Fruit fly (Drosophila melanogaster) whole organism, embryonic: ENCODE measurements around the gene CG10338.

Experiments
- CG10321 ChIP-seq: fragments of 200-800 bp; sonication (Bioruptor generic); IDR thresholded peaks from 2 replicates; pipeline ENCODE4 v1.3.6; 2022; ENCODE audit warnings: missing biosample characterization, missing genetic modification characterization
- CG6254 ChIP-seq: fragments of 200-800 bp; sonication (Bioruptor generic); optimal IDR thresholded peaks from 3 replicates; lab custom pipeline; 2017; ENCODE audit warnings: mild to moderate bottlenecking, missing biosample characterization, missing genetic modification reagents, missing genetic modification characterization
- E2f2 ChIP-seq: fragments of 200-800 bp; sonication (Bioruptor generic); IDR thresholded peaks from 2 replicates; pipeline ENCODE4 v1.3.6; 2022; ENCODE audit warnings: missing biosample characterization, missing genetic modification characterization
- Eip74EF ChIP-seq, 2 experiments: fragments of 200-800 bp in 1 of 2; fragments of >200 bp in 1 of 2; sonication (Bioruptor generic) in 1 of 2; optimal IDR thresholded peaks; 2 replicates each; lab custom pipeline; 2017 to 2019; ENCODE audit warnings: missing biosample characterization in 2 of 2, missing genetic modification characterization in 2 of 2, mild to moderate bottlenecking in 1 of 2, moderate library complexity in 1 of 2
- MESR4 ChIP-seq: fragments of 200-800 bp; sonication (Bioruptor generic); optimal IDR thresholded peaks from 2 replicates; lab custom pipeline; 2018; ENCODE audit warnings: missing biosample characterization, mild to moderate bottlenecking, missing genetic modification characterization, moderate library complexity
- pita ChIP-seq: fragments of 200-800 bp; sonication (Bioruptor generic); optimal IDR thresholded peaks from 2 replicates; lab custom pipeline; 2017; ENCODE audit warnings: missing biosample characterization, mild to moderate bottlenecking, missing genetic modification characterization

DNA sequence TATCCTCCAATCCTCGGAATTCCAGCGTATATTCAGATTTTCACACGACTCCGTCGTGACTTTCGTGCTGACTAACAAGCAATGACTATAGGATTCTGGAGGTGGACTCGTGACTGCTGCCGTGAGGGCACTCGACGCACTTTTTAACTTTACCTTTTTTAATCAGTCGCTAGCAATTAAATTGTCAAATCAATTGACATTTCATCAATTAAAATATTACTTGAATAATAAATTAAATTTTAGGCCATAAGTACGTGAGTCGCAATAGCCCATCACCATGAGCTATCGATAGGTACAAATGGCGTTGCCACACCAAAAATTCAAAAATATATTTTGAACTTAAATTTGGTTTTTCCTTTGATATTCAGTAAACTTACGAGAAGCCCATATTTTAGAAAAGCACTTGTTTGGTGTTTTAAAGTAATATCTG, 10.2 kb downstream of the CG10338 start, which contains the start of gene Jwa:
- TF ChIP-seq Eip74EF (GFP tag; optimal IDR thresholded peaks at IDR 0.05; lab: Kevin White, UChicago), result peak in 1 of 2 experiments; percentile 46
- peak; percentile 36; the same call in 1 of the 2 replicates for TF ChIP-seq CG10321 (GFP tag; lab: Robert Waterston, UW)
- TF ChIP-seq MESR4 (GFP tag; lab: Kevin White, UChicago), result peak; percentile 87
- TF ChIP-seq pita (GFP tag; lab: Kevin White, UChicago), result no peak
- TF ChIP-seq E2f2 (GFP tag; lab: Robert Waterston, UW), result peak; percentile 89
- peak; percentile 28 for TF ChIP-seq CG6254
